ENCODE assay signal across 2 worm cellular contexts in the genomic region with DNA sequence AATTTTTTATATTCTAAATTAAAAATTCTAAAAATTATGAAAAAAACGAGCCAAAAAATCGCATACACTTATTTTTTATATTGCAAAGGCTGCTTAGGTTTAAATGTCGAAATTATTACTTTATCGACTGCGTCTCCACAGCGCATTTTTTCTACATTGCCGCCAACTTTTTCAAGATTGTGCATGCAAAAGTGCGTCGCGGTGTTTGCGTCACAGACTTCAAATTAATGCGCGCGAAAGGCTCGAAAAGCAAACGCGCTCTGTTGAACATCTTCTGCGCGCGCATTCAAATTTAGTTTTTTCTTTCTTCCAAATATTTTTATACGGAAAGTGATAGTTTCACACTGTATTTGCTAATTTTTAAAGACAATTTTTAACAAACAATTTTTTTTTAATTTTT.
TF ChIP-seq lines count a peak whose summit lies in the region.

No protein-coding gene starts in this region.

TF ChIP-seq in whole organism, L2 larva, 48 proteins besides CTCF, POLR2A, EP300 and RAD21 (continued from another document):
- TF ChIP-seq mab-5 (tag; optimal IDR thresholded peaks at IDR 0.05; lab: Kevin White, UChicago) (peak; percentile 33), nhr-6 (tag; optimal IDR thresholded peaks at IDR 0.05; lab: Kevin White, UChicago) (peak; percentile 24), egl-27 (tag; optimal IDR thresholded peaks at IDR 0.05; lab: Kevin White, UChicago) (no peak), nhr-129 (tag; optimal IDR thresholded peaks at IDR 0.05; lab: Kevin White, UChicago) (peak; percentile 81), ceh-82 (tag; optimal IDR thresholded peaks at IDR 0.05; lab: Kevin White, UChicago) (peak; percentile 30), zag-1 (tag; optimal IDR thresholded peaks at IDR 0.05; lab: Kevin White, UChicago) (peak; percentile 30)
TF ChIP-seq in whole organism, L2 larva: peak in this region for 21.

TF ChIP-seq in whole organism, L4 larva, 104 proteins besides CTCF, POLR2A, EP300 and RAD21 (continued from another document):
- no peak for TF ChIP-seq F44E2.7 (GFP tag; IDR thresholded peaks at IDR 0.05; lab: Robert Waterston, UW)
- TF ChIP-seq php-3 (GFP tag; IDR thresholded peaks at IDR 0.05; lab: Robert Waterston, UW): no peak
- no peak for TF ChIP-seq Y5F2A.4 (GFP tag; optimal IDR thresholded peaks at IDR 0.05; lab: Kevin White, UChicago)
- TF ChIP-seq fos-1 (tag; optimal IDR thresholded peaks at IDR 0.05; lab: Kevin White, UChicago): no peak
- TF ChIP-seq D1046.2 (GFP tag; IDR thresholded peaks at IDR 0.05; lab: Robert Waterston, UW): peak; percentile 70; the same call in 1 of the 2 replicates
- TF ChIP-seq ceh-44 (GFP tag; IDR thresholded peaks at IDR 0.05; lab: Robert Waterston, UW): no peak
- peak; percentile 92 for TF ChIP-seq nhr-42 (GFP tag; IDR thresholded peaks at IDR 0.05; lab: Robert Waterston, UW)
- TF ChIP-seq ZK337.2 (GFP tag; IDR thresholded peaks at IDR 0.05; lab: Robert Waterston, UW): peak; percentile 72
- no peak for TF ChIP-seq ceh-28 (tag; optimal IDR thresholded peaks at IDR 0.05; lab: Kevin White, UChicago)
- peak; percentile 81 for TF ChIP-seq dve-1 (tag; optimal IDR thresholded peaks at IDR 0.05; lab: Kevin White, UChicago; ENCODE audit: insufficient read depth)
- peak; percentile 55 for TF ChIP-seq aha-1 (tag; lab: Kevin White, UChicago)
- TF ChIP-seq F37D6.2 (tag; optimal IDR thresholded peaks at IDR 0.05; lab: Kevin White, UChicago): peak; percentile 82
- peak; percentile 73 for TF ChIP-seq mep-1 (tag; optimal IDR thresholded peaks at IDR 0.05; lab: Kevin White, UChicago)
- peak in 1 of 2 experiments; percentile 98 for TF ChIP-seq unc-62 (GFP tag; optimal IDR thresholded peaks at IDR 0.05 in 1 of 2; lab: Kevin White, UChicago)
- no peak for TF ChIP-seq unc-62 (tag; optimal IDR thresholded peaks at IDR 0.05; lab: Kevin White, UChicago)
- TF ChIP-seq lin-38 (GFP tag; IDR thresholded peaks at IDR 0.05; lab: Robert Waterston, UW): peak; percentile 99
- peak; percentile 8 for TF ChIP-seq mxl-3 (GFP tag; optimal IDR thresholded peaks at IDR 0.05; lab: Kevin White, UChicago)
- TF ChIP-seq snpc-1.2 (GFP tag; IDR thresholded peaks at IDR 0.05; lab: Robert Waterston, UW): peak; percentile 63
- TF ChIP-seq rbr-2 (tag; optimal IDR thresholded peaks at IDR 0.05; lab: Kevin White, UChicago): peak; percentile 90
- TF ChIP-seq mxl-2 (GFP tag; conservative IDR thresholded peaks at IDR 0.05; lab: Robert Waterston, UW): 0 out of 2 replicates have a peak, but pooled peaks have one; percentile 41
- TF ChIP-seq pha-4 (GFP tag; IDR thresholded peaks at IDR 0.05; lab: Robert Waterston, UW): peak; percentile 93
- TF ChIP-seq pha-4 (tag; optimal IDR thresholded peaks at IDR 0.05; lab: Kevin White, UChicago): peak; percentile 16
- TF ChIP-seq dmd-9 (GFP tag; IDR thresholded peaks at IDR 0.05; lab: Robert Waterston, UW): peak; percentile 69
- TF ChIP-seq ctbp-1 (GFP tag; IDR thresholded peaks at IDR 0.05; lab: Robert Waterston, UW): peak; percentile 85
- no peak for TF ChIP-seq attf-4 (tag; optimal IDR thresholded peaks at IDR 0.05; lab: Kevin White, UChicago)
- no peak for TF ChIP-seq Y75B8A.6 (GFP tag; IDR thresholded peaks at IDR 0.05; lab: Robert Waterston, UW)
- TF ChIP-seq F10B5.3 (tag; optimal IDR thresholded peaks at IDR 0.05; lab: Kevin White, UChicago): peak; percentile 36
- peak; percentile 88 for TF ChIP-seq T26A8.4 (GFP tag; IDR thresholded peaks at IDR 0.05; lab: Robert Waterston, UW)
- TF ChIP-seq duxl-1 (tag; optimal IDR thresholded peaks at IDR 0.05; lab: Kevin White, UChicago; ENCODE audit: poor library complexity): peak; percentile 44
- TF ChIP-seq T20F7.1 (GFP tag; optimal IDR thresholded peaks at IDR 0.05; lab: Kevin White, UChicago): no peak
- peak; percentile 74 for TF ChIP-seq lin-29 (GFP tag; IDR thresholded peaks at IDR 0.05; lab: Robert Waterston, UW)
- peak; percentile 94 for TF ChIP-seq ceh-20 (GFP tag; IDR thresholded peaks at IDR 0.05; lab: Robert Waterston, UW)
- TF ChIP-seq aly-2 (tag; optimal IDR thresholded peaks at IDR 0.05; lab: Kevin White, UChicago): no peak
- TF ChIP-seq zip-11 (GFP tag; IDR thresholded peaks at IDR 0.05; lab: Robert Waterston, UW): no peak
- TF ChIP-seq daf-19 (GFP tag; conservative IDR thresholded peaks at IDR 0.05; lab: Robert Waterston, UW): no peak
- TF ChIP-seq daf-8 (GFP tag; IDR thresholded peaks at IDR 0.05; lab: Robert Waterston, UW): no peak
- TF ChIP-seq hlh-11 (tag; optimal IDR thresholded peaks at IDR 0.05; lab: Kevin White, UChicago): peak; percentile 72
- peak; percentile 56 for TF ChIP-seq nhr-28 (tag; optimal IDR thresholded peaks at IDR 0.05; lab: Kevin White, UChicago)
- no peak for TF ChIP-seq pqm-1 (tag; optimal IDR thresholded peaks at IDR 0.05; lab: Kevin White, UChicago)
- TF ChIP-seq nhr-41 (GFP tag; IDR thresholded peaks at IDR 0.05; lab: Robert Waterston, UW): no peak
- peak; percentile 76 for TF ChIP-seq lin-13 (GFP tag; optimal IDR thresholded peaks at IDR 0.05; lab: Kevin White, UChicago)
- TF ChIP-seq mdl-1 (tag; optimal IDR thresholded peaks at IDR 0.05; lab: Kevin White, UChicago): no peak
- TF ChIP-seq saeg-2 (GFP tag; IDR thresholded peaks at IDR 0.05; lab: Robert Waterston, UW): peak; percentile 79
- no peak for TF ChIP-seq ceh-32 (tag; optimal IDR thresholded peaks at IDR 0.05; lab: Kevin White, UChicago; ENCODE audit: poor library complexity)
- no peak for TF ChIP-seq nhr-237 (tag; optimal IDR thresholded peaks at IDR 0.05; lab: Kevin White, UChicago)
- TF ChIP-seq nhr-10 (tag; optimal IDR thresholded peaks at IDR 0.05; lab: Kevin White, UChicago): no peak
- no peak; the same call in 1 of the 2 replicates for TF ChIP-seq lim-7 (GFP tag; IDR thresholded peaks at IDR 0.05; lab: Robert Waterston, UW)
- no peak for TF ChIP-seq nhr-25 (tag; optimal IDR thresholded peaks at IDR 0.05; lab: Kevin White, UChicago; ENCODE audit: borderline replicate concordance, insufficient read depth)
- TF ChIP-seq tra-1 (GFP tag; IDR thresholded peaks at IDR 0.05; lab: Robert Waterston, UW): peak; percentile 85
- peak; percentile 56 for TF ChIP-seq nhr-11 (tag; optimal IDR thresholded peaks at IDR 0.05; lab: Kevin White, UChicago)
- TF ChIP-seq unc-130 (GFP tag; optimal IDR thresholded peaks at IDR 0.05; lab: Kevin White, UChicago): peak; percentile 50
- no peak for TF ChIP-seq ama-1 (optimal IDR thresholded peaks at IDR 0.05; lab: Kevin White, UChicago)
- TF ChIP-seq F26F4.8 (GFP tag; conservative IDR thresholded peaks at IDR 0.05; lab: Robert Waterston, UW): no peak
- peak in 1 of 2 experiments; percentile 72 for TF ChIP-seq hif-1 (tag; optimal IDR thresholded peaks at IDR 0.05; lab: Kevin White, UChicago)
- TF ChIP-seq ces-1 (GFP tag; optimal IDR thresholded peaks at IDR 0.05; lab: Kevin White, UChicago): no peak
- TF ChIP-seq egl-27 (tag; optimal IDR thresholded peaks at IDR 0.05; lab: Kevin White, UChicago): no peak
- peak; percentile 40 for TF ChIP-seq nhr-48 (tag; optimal IDR thresholded peaks at IDR 0.05; lab: Kevin White, UChicago)
- TF ChIP-seq madf-5 (GFP tag; IDR thresholded peaks at IDR 0.05; lab: Robert Waterston, UW): no peak
- TF ChIP-seq Y105C5A.15 (GFP tag; IDR thresholded peaks at IDR 0.05; lab: Robert Waterston, UW): no peak
- peak; percentile 18 for TF ChIP-seq hlh-30 (tag; optimal IDR thresholded peaks at IDR 0.05; lab: Kevin White, UChicago; ENCODE audit: insufficient read depth)
- peak; percentile 91 for TF ChIP-seq mes-2 (tag; optimal IDR thresholded peaks at IDR 0.05; lab: Kevin White, UChicago; ENCODE audit: poor library complexity, severe bottlenecking)
- no peak for TF ChIP-seq lin-39 (tag; optimal IDR thresholded peaks at IDR 0.05; lab: Kevin White, UChicago)
- TF ChIP-seq gei-8 (GFP tag; optimal IDR thresholded peaks at IDR 0.05; lab: Kevin White, UChicago): no peak
- peak; percentile 83 for TF ChIP-seq vab-7 (GFP tag; IDR thresholded peaks at IDR 0.05; lab: Robert Waterston, UW)
- TF ChIP-seq lir-3 (tag; optimal IDR thresholded peaks at IDR 0.05; lab: Kevin White, UChicago): no peak
- TF ChIP-seq daf-12 (tag; optimal IDR thresholded peaks at IDR 0.05; lab: Kevin White, UChicago): no peak
- TF ChIP-seq jun-1 (tag; optimal IDR thresholded peaks at IDR 0.05; lab: Kevin White, UChicago): no peak
- TF ChIP-seq dmd-8 (GFP tag; IDR thresholded peaks at IDR 0.05; lab: Robert Waterston, UW): 0 out of 2 replicates have a peak, but pooled peaks have one; percentile 33
- TF ChIP-seq nhr-102 (tag; optimal IDR thresholded peaks at IDR 0.05; lab: Kevin White, UChicago): peak; percentile 77
- no peak for TF ChIP-seq lin-1 (GFP tag; IDR thresholded peaks at IDR 0.05; lab: Robert Waterston, UW)
- TF ChIP-seq daf-16 (GFP tag; optimal IDR thresholded peaks at IDR 0.05; lab: Kevin White, UChicago): no peak
- TF ChIP-seq daf-16 (tag; optimal IDR thresholded peaks at IDR 0.05; lab: Kevin White, UChicago): peak; percentile 42
- TF ChIP-seq ztf-11 (tag; optimal IDR thresholded peaks at IDR 0.05; lab: Kevin White, UChicago): no peak
- TF ChIP-seq unc-39 (tag; optimal IDR thresholded peaks at IDR 0.05; lab: Kevin White, UChicago): no peak
- TF ChIP-seq nhr-76 (tag; optimal IDR thresholded peaks at IDR 0.05; lab: Kevin White, UChicago): no peak
- no peak for TF ChIP-seq zip-2 (tag; optimal IDR thresholded peaks at IDR 0.05; lab: Kevin White, UChicago)
- TF ChIP-seq dmd-6 (GFP tag; IDR thresholded peaks at IDR 0.05; lab: Robert Waterston, UW): peak; percentile 92
- TF ChIP-seq madf-9 (GFP tag; conservative IDR thresholded peaks at IDR 0.05; lab: Robert Waterston, UW): peak; percentile 86
- TF ChIP-seq zfp-3 (GFP tag; conservative IDR thresholded peaks at IDR 0.05; lab: Robert Waterston, UW): peak; percentile 89
- TF ChIP-seq hmg-1.1 (GFP tag; IDR thresholded peaks at IDR 0.05; lab: Robert Waterston, UW): peak; percentile 96
- TF ChIP-seq mdt-29 (GFP tag; IDR thresholded peaks at IDR 0.05; lab: Robert Waterston, UW): peak; percentile 85
- no peak for TF ChIP-seq snpc-4 (tag; optimal IDR thresholded peaks at IDR 0.05; lab: Kevin White, UChicago)
- TF ChIP-seq ceh-62 (tag; optimal IDR thresholded peaks at IDR 0.05; lab: Kevin White, UChicago): no peak
- no peak for TF ChIP-seq R02D3.7 (tag; optimal IDR thresholded peaks at IDR 0.05; lab: Kevin White, UChicago)
- peak; percentile 49 for TF ChIP-seq lin-15B (tag; optimal IDR thresholded peaks at IDR 0.05; lab: Kevin White, UChicago)
